Fruit fly (Drosophila melanogaster) whole organism, prepupa: Measurements from ENCODE around the gene Ada1-1.

Experiments used
- Blimp-1 ChIP-seq: fragments of 200-800 bp; sonication (Bioruptor generic); optimal IDR thresholded peaks from 3 replicates; lab custom pipeline; 2017; ENCODE audit warnings: missing biosample characterization, missing genetic modification characterization, mild to moderate bottlenecking, moderate library complexity, missing genetic modification reagents
- CG10669 ChIP-seq: fragments of 200-800 bp; sonication (Bioruptor generic); optimal IDR thresholded peaks from 3 replicates; lab custom pipeline; 2018; ENCODE audit warnings: missing biosample characterization, mild to moderate bottlenecking, missing genetic modification characterization, moderate library complexity
- CG11762 ChIP-seq: fragments of 200-800 bp; sonication (Bioruptor generic); optimal IDR thresholded peaks from 3 replicates; lab custom pipeline; 2016; ENCODE audit warnings: missing biosample characterization, missing genetic modification characterization; ENCODE audit not compliant: insufficient read depth
- CG11902 ChIP-seq: fragments of 200-800 bp; sonication (Bioruptor generic); optimal IDR thresholded peaks from 3 replicates; lab custom pipeline; 2016; ENCODE audit warnings: missing biosample characterization, missing genetic modification characterization
- CG15336 ChIP-seq: fragments of 200-800 bp; sonication (Bioruptor generic); IDR thresholded peaks from 2 replicates; pipeline ENCODE4 v1.3.6; 2022; ENCODE audit warnings: missing biosample characterization, missing genetic modification characterization
- CG1621 ChIP-seq: fragments of 200-800 bp; sonication (Bioruptor generic); optimal IDR thresholded peaks from 3 replicates; lab custom pipeline; 2018; ENCODE audit warnings: missing biosample characterization, mild to moderate bottlenecking, missing genetic modification characterization
- CG16779 ChIP-seq: fragments of 200-800 bp; sonication (Bioruptor generic); optimal IDR thresholded peaks from 3 replicates; lab custom pipeline; 2017; ENCODE audit warnings: missing biosample characterization, mild to moderate bottlenecking, missing genetic modification characterization
- CG31627 ChIP-seq: fragments of 200-800 bp; sonication (Bioruptor generic); optimal IDR thresholded peaks from 3 replicates; lab custom pipeline; 2016; ENCODE audit warnings: missing biosample characterization, missing genetic modification characterization
- CG32006 ChIP-seq: fragments of 200-800 bp; sonication (Bioruptor generic); optimal IDR thresholded peaks from 3 replicates; lab custom pipeline; 2017; ENCODE audit warnings: missing biosample characterization, mild to moderate bottlenecking, missing genetic modification characterization
- CG34406 ChIP-seq: fragments of 200-800 bp; sonication (Bioruptor generic); optimal IDR thresholded peaks from 3 replicates; lab custom pipeline; 2016; ENCODE audit warnings: missing biosample characterization, missing genetic modification characterization
- CG4318 ChIP-seq: fragments of 200-800 bp; sonication (Bioruptor generic); optimal IDR thresholded peaks from 3 replicates; lab custom pipeline; 2017; ENCODE audit warnings: missing biosample characterization, mild to moderate bottlenecking, missing genetic modification characterization
- CG6163 ChIP-seq: fragments of 200-800 bp; sonication (Bioruptor generic); IDR thresholded peaks from 3 replicates; pipeline ENCODE4 v1.3.6; 2022; ENCODE audit warnings: missing biosample characterization, missing genetic modification characterization
- CG6276 ChIP-seq: fragments of 200-800 bp; sonication (Bioruptor generic); optimal IDR thresholded peaks from 2 replicates; lab custom pipeline; 2017; ENCODE audit warnings: missing biosample characterization, mild to moderate bottlenecking, missing genetic modification characterization
- CG6792 ChIP-seq: fragments of 200-800 bp; sonication (Bioruptor generic); optimal IDR thresholded peaks from 3 replicates; lab custom pipeline; 2016; ENCODE audit warnings: missing biosample characterization, missing genetic modification characterization
- CG6808 ChIP-seq: fragments of 200-800 bp; sonication (Bioruptor generic); optimal IDR thresholded peaks from 3 replicates; lab custom pipeline; 2017; ENCODE audit warnings: missing biosample characterization, missing genetic modification characterization, mild to moderate bottlenecking, moderate library complexity, missing genetic modification reagents
- CG6854 ChIP-seq: fragments of 200-800 bp; sonication (Bioruptor generic); optimal IDR thresholded peaks from 2 replicates; lab custom pipeline; 2017; ENCODE audit warnings: missing biosample characterization, mild to moderate bottlenecking, missing genetic modification characterization
- CG7368 ChIP-seq: fragments of 200-800 bp; sonication (Bioruptor generic); optimal IDR thresholded peaks from 3 replicates; lab custom pipeline; 2016; ENCODE audit warnings: missing biosample characterization, missing genetic modification characterization
- CG8119 ChIP-seq: fragments of 200-800 bp; sonication (Bioruptor generic); IDR thresholded peaks from 3 replicates; pipeline ENCODE4 v1.3.6; 2022; ENCODE audit warnings: missing biosample characterization, missing genetic modification characterization
- CG8319 ChIP-seq: fragments of 200-800 bp; sonication (Bioruptor generic); optimal IDR thresholded peaks from 3 replicates; lab custom pipeline; 2016; ENCODE audit warnings: missing biosample characterization, missing genetic modification characterization
- CG9139 ChIP-seq: fragments of 200-800 bp; sonication (Bioruptor generic); optimal IDR thresholded peaks from 3 replicates; lab custom pipeline; 2017; ENCODE audit warnings: missing biosample characterization, mild to moderate bottlenecking, missing genetic modification characterization
- Eip75B ChIP-seq: fragments of 200-800 bp; sonication (Bioruptor generic); optimal IDR thresholded peaks from 3 replicates; lab custom pipeline; 2016; ENCODE audit warnings: missing biosample characterization, missing genetic modification characterization
- Eip78C ChIP-seq: fragments of 200-800 bp; sonication (Bioruptor generic); peaks from one replicate; lab custom pipeline; 2016; ENCODE audit warnings: missing biosample characterization, missing genetic modification characterization
- Ets21C ChIP-seq: fragments of 200-800 bp; sonication (Bioruptor generic); optimal IDR thresholded peaks from 3 replicates; lab custom pipeline; 2016; ENCODE audit warnings: missing biosample characterization, missing genetic modification characterization
- Ets96B ChIP-seq: fragments of 200-800 bp; optimal IDR thresholded peaks from 2 replicates; lab custom pipeline; 2019; ENCODE audit warnings: missing biosample characterization, mild to moderate bottlenecking, missing genetic modification characterization, moderate library complexity
- Gug ChIP-seq: fragments of 200-800 bp; sonication (Bioruptor generic); IDR thresholded peaks from 2 replicates; pipeline ENCODE4 v1.3.6; 2022; ENCODE audit warnings: missing biosample characterization, missing genetic modification characterization
- Hr38 ChIP-seq: sonication (Bioruptor generic); optimal IDR thresholded peaks from 2 replicates; lab custom pipeline; 2016; ENCODE audit warnings: missing biosample characterization, missing genetic modification characterization
- Hr4 ChIP-seq: fragments of 200-800 bp; sonication (Bioruptor generic); optimal IDR thresholded peaks from 3 replicates; lab custom pipeline; 2016; ENCODE audit warnings: missing biosample characterization, missing genetic modification characterization
- Met ChIP-seq: fragments of 200-800 bp; sonication (Bioruptor generic); optimal IDR thresholded peaks from 3 replicates; lab custom pipeline; 2016; ENCODE audit warnings: missing biosample characterization, missing genetic modification characterization
- OdsH ChIP-seq: fragments of 200-800 bp; sonication (Bioruptor generic); optimal IDR thresholded peaks from 3 replicates; lab custom pipeline; 2016; ENCODE audit warnings: missing biosample characterization, missing genetic modification characterization
- Smox ChIP-seq: fragments of 200-800 bp; sonication (Bioruptor generic); optimal IDR thresholded peaks from 3 replicates; lab custom pipeline; 2016; ENCODE audit warnings: missing biosample characterization, missing genetic modification characterization
- achi ChIP-seq: fragments of 200-800 bp; sonication (Bioruptor generic); optimal IDR thresholded peaks from 3 replicates; lab custom pipeline; 2016; ENCODE audit warnings: missing biosample characterization, missing genetic modification characterization
- cyc ChIP-seq: fragments of 200-800 bp; sonication (Bioruptor generic); optimal IDR thresholded peaks from 3 replicates; lab custom pipeline; 2016; ENCODE audit warnings: missing biosample characterization, missing genetic modification characterization
- dac ChIP-seq: fragments of 200-800 bp; sonication (Bioruptor generic); optimal IDR thresholded peaks from 2 replicates; lab custom pipeline; 2017; ENCODE audit warnings: missing biosample characterization, mild to moderate bottlenecking, missing genetic modification characterization
- dsx ChIP-seq: fragments of 200-800 bp; optimal IDR thresholded peaks from 3 replicates; lab custom pipeline; 2019; ENCODE audit warnings: missing biosample characterization, mild to moderate bottlenecking, missing genetic modification characterization, moderate library complexity; ENCODE audit not compliant: poor library complexity, severe bottlenecking
- eg ChIP-seq: fragments of 200-800 bp; sonication (Bioruptor generic); IDR thresholded peaks from 3 replicates; pipeline ENCODE4 v1.3.6; 2022; ENCODE audit warnings: missing biosample characterization, missing genetic modification characterization
- net ChIP-seq: fragments of 200-800 bp; sonication (Bioruptor generic); optimal IDR thresholded peaks from 3 replicates; lab custom pipeline; 2016; ENCODE audit warnings: missing biosample characterization, missing genetic modification characterization
- pdm3 ChIP-seq: fragments of 200-800 bp; sonication (Bioruptor generic); optimal IDR thresholded peaks from 3 replicates; lab custom pipeline; 2016; ENCODE audit warnings: missing biosample characterization, missing genetic modification characterization
- salr ChIP-seq, 2 experiments: fragments of 200-800 bp; sonication (Bioruptor generic); optimal IDR thresholded peaks; 3 replicates each; lab custom pipeline; 2016 to 2018; ENCODE audit warnings: missing biosample characterization in 2 of 2, missing genetic modification characterization in 2 of 2, mild to moderate bottlenecking in 1 of 2
- spab ChIP-seq: fragments of 200-800 bp; sonication (Bioruptor generic); optimal IDR thresholded peaks from 2 replicates; lab custom pipeline; 2017; ENCODE audit warnings: missing biosample characterization, mild to moderate bottlenecking, missing genetic modification characterization, missing genetic modification reagents
- ss ChIP-seq, 2 experiments: fragments of 200-800 bp; sonication (Bioruptor generic); optimal IDR thresholded peaks; 2 replicates in 1 of 2; 3 replicates in 1 of 2; lab custom pipeline; 2017 to 2018; ENCODE audit warnings: mild to moderate bottlenecking in 2 of 2, missing biosample characterization in 2 of 2, missing genetic modification characterization in 2 of 2, moderate library complexity in 1 of 2
- svp ChIP-seq: fragments of 200-800 bp; sonication (Bioruptor generic); peaks from one replicate; lab custom pipeline; 2016; ENCODE audit warnings: missing biosample characterization, missing genetic modification characterization

Gene Ada1-1

dm6 chr2L:12002922-12003791 is 6.5 kb downstream of the Ada1-1 start (continued):
- TF ChIP-seq spab (GFP tag; lab: Kevin White, UChicago) = no peak
- no peak for TF ChIP-seq Gug (GFP tag; lab: Robert Waterston, UW)
- TF ChIP-seq CG15336 (GFP tag; lab: Robert Waterston, UW) = no peak
- TF ChIP-seq eg (GFP tag; lab: Robert Waterston, UW) = no peak
- TF ChIP-seq Eip78C (GFP tag; lab: Kevin White, UChicago) = peak; percentile 80
- TF ChIP-seq OdsH = peak; percentile 42
- peak; percentile 32 for TF ChIP-seq CG16779 (tag; lab: Kevin White, UChicago)
- no peak for TF ChIP-seq CG9139 (GFP tag; lab: Kevin White, UChicago)
- peak; percentile 19 for TF ChIP-seq CG6276 (GFP tag; lab: Kevin White, UChicago)
- peak; percentile 30 for TF ChIP-seq CG7368
- TF ChIP-seq CG4318 (GFP tag; lab: Kevin White, UChicago) = peak; percentile 14
- no peak for TF ChIP-seq Eip75B
- TF ChIP-seq CG10669 = no peak
- TF ChIP-seq CG31627 (GFP tag; lab: Kevin White, UChicago) = peak; percentile 17
- TF ChIP-seq CG6854 (GFP tag; lab: Kevin White, UChicago) = peak; percentile 99
- no peak for TF ChIP-seq CG8119
- TF ChIP-seq CG6163 (GFP tag; lab: Robert Waterston, UW) = no peak
- no peak for TF ChIP-seq cyc (GFP tag; lab: Kevin White, UChicago)
- TF ChIP-seq dsx (GFP tag; lab: Kevin White, UChicago) = peak; percentile 43
- TF ChIP-seq salr (GFP tag; optimal IDR thresholded peaks at IDR 0.05; lab: Kevin White, UChicago) = peak in 1 of 2 experiments; percentile 28
- peak; percentile 47 for TF ChIP-seq pdm3 (GFP tag; lab: Kevin White, UChicago)
- TF ChIP-seq Met (GFP tag; lab: Kevin White, UChicago) = peak; percentile 27
- TF ChIP-seq Blimp-1 (GFP tag; lab: Kevin White, UChicago) = peak; percentile 35
- TF ChIP-seq net (GFP tag; lab: Kevin White, UChicago) = peak; percentile 68
- peak; percentile 61 for TF ChIP-seq CG32006
- TF ChIP-seq Hr38 = no peak
- no peak for TF ChIP-seq dac
- TF ChIP-seq Hr4 (GFP tag; lab: Kevin White, UChicago) = peak; percentile 61
- TF ChIP-seq ss (GFP tag; optimal IDR thresholded peaks at IDR 0.05; lab: Kevin White, UChicago) = peak; percentile 18 to 68
- peak; percentile 13 for TF ChIP-seq CG34406
- TF ChIP-seq CG1621 = peak; percentile 61
- peak; percentile 16 for TF ChIP-seq CG11762 (GFP tag; lab: Kevin White, UChicago)
- no peak for TF ChIP-seq Ets21C
- TF ChIP-seq CG6792 = peak; percentile 15
- no peak for TF ChIP-seq Ets96B (tag; lab: Kevin White, UChicago)
- TF ChIP-seq CG11902 = no peak
- TF ChIP-seq achi (GFP tag; lab: Kevin White, UChicago) = peak; percentile 35
- TF ChIP-seq, all 60 proteins: peak for 34

DNA sequence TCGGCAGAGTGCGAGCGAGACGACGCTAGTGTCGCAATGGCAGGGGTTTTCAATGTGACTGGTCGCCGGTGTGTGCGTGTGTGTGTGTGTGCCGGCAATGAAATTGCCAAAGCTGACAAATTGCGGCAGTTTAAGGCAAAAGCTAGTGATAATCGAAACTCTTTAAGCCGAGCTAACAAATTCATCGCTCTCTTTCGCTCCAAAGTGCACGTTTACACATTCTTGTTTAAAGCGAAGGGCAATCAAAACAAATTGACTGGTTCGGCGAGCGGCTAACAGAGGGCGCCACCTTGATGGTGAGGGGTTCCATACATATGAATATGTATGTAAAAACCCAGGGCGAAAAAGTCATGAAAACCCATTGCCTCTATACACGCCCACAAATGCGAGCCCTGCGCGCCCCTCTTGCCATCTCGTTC is 7.2 kb downstream of the Ada1-1 start:
- TF ChIP-seq Ets21C (no peak), CG6163 (GFP tag; lab: Robert Waterston, UW) (no peak), CG9139 (GFP tag; lab: Kevin White, UChicago) (no peak), Ets96B (tag; lab: Kevin White, UChicago) (no peak), Blimp-1 (GFP tag; lab: Kevin White, UChicago) (no peak), CG8319 (GFP tag; lab: Kevin White, UChicago) (no peak), dsx (GFP tag; lab: Kevin White, UChicago) (peak; percentile 77), Smox (GFP tag; lab: Kevin White, UChicago) (no peak), Hr4 (GFP tag; lab: Kevin White, UChicago) (no peak), CG6808 (GFP tag; lab: Kevin White, UChicago) (no peak), achi (GFP tag; lab: Kevin White, UChicago) (no peak), spab (GFP tag; lab: Kevin White, UChicago) (no peak), svp (GFP tag; lab: Kevin White, UChicago) (peak; percentile 64), Eip78C (GFP tag; lab: Kevin White, UChicago) (no peak), CG10669 (no peak)
